Worm (Caenorhabditis elegans): Measurements from ENCODE around the gene fbxb-98.
A peak's percentile ranks its signal among the peaks of the same experiment; 100 is the strongest.
"Not testable (repeated sequence)": the region's sequence is repeated elsewhere in the genome, so short reads cannot be mapped to it uniquely, and the experiment has no call there.

The fbxb-98 gene

ce11 chrII:1852503-1852902 lies 9.9 kb upstream of the fbxb-98 start, which contains the start of gene C52E2.2:
Gene C52E2.2 (plus strand): TSS chrII:1852803.
- no peak for TF ChIP-seq zag-1 (tag; optimal IDR thresholded peaks at IDR 0.05)
- no peak for TF ChIP-seq ZK546.5 (tag; optimal IDR thresholded peaks at IDR 0.05)
- TF ChIP-seq nhr-25 (tag; optimal IDR thresholded peaks at IDR 0.05) = no peak
- no peak for TF ChIP-seq gmeb-1 (tag; optimal IDR thresholded peaks at IDR 0.05)
- no peak for TF ChIP-seq sma-9 (GFP tag; optimal IDR thresholded peaks at IDR 0.05)
- no peak for TF ChIP-seq sma-9 (tag; optimal IDR thresholded peaks at IDR 0.05)
- TF ChIP-seq lin-13 (GFP tag; optimal IDR thresholded peaks at IDR 0.05) = no peak
- TF ChIP-seq sma-3 (GFP tag; optimal IDR thresholded peaks at IDR 0.05) = no peak
- TF ChIP-seq ztf-4 (tag; optimal IDR thresholded peaks at IDR 0.05) = no peak
- no peak for TF ChIP-seq aly-2 (tag; optimal IDR thresholded peaks at IDR 0.05)

DNA sequence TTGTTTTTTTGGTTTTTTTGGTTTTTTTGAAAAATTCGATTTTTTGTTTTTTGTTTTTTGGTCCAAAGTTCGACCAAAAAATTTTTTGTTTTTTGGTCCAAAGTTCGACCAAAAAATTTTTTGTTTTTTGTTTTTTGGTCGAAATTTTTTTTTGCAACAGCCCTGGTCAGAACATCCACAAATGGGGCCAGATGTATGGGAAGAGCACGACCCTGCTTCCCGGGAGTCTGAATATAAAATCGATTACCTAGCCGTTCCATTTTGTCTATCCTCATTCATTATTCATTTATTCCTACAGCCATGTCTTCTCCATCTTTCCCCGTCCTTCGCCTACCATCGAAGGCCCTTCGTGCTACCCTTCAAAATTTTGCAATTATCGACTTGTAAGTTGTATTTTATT lies 8.3 kb upstream of the fbxb-98 start, which contains the start of gene fbxb-95:
Gene fbxb-95, plus strand, starts transcription at position 301 of the 400 bp plus-strand sequence.
- TF ChIP-seq sma-9 (GFP tag; optimal IDR thresholded peaks at IDR 0.05); sma-9 (tag; optimal IDR thresholded peaks at IDR 0.05); nhr-12 (tag; optimal IDR thresholded peaks at IDR 0.05); fos-1 (tag; optimal IDR thresholded peaks at IDR 0.05): not testable (repeated sequence)

DNA sequence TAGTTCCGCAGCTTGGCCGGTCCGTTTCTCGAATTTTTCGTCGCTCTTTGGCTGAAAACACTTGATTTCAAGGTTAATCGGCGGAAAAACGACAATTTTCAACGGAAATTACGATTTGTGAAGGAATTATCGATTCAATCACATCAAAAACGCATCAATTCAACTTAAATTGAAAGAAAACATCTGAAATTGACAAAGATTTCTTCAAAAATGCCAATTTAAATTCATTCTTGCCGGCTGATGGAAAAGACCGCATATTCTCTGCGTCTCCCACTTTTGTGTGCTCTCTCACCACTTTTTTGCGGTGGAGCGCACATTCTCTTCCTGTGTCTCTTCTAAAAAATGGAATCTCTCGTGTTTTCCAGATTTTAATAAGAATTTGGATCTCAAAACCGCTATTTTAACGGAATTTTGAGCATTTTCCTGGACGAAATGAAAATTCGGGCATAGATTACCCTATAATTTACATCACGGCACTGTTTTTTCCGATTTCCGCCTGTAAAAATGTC lies 1.1 kb upstream of the fbxb-98 start, which contains the start of gene C16C4.18:
Gene C16C4.18, minus strand, starts transcription at position 51 of the 509 bp plus-strand sequence.
- TF ChIP-seq nhr-237, ZK546.5, nhr-10 (tag; optimal IDR thresholded peaks at IDR 0.05): not testable (repeated sequence)

ce11 chrII:1864278-1864677 lies 1.8 kb downstream of the fbxb-98 start, which contains the start of gene C16C4.17:
Gene C16C4.17 (plus strand): TSS chrII:1864578.
- TF ChIP-seq zag-1 (tag; optimal IDR thresholded peaks at IDR 0.05) = no peak
- no peak for TF ChIP-seq aly-2 (tag; optimal IDR thresholded peaks at IDR 0.05)
- TF ChIP-seq lin-13 (GFP tag; optimal IDR thresholded peaks at IDR 0.05) = no peak
- no peak for TF ChIP-seq dmd-4 (tag; optimal IDR thresholded peaks at IDR 0.05)
- TF ChIP-seq ZK546.5 (tag; optimal IDR thresholded peaks at IDR 0.05) = no peak
- no peak for TF ChIP-seq lsy-2 (tag; optimal IDR thresholded peaks at IDR 0.05)
- no peak for TF ChIP-seq ama-1 (optimal IDR thresholded peaks at IDR 0.05)
- TF ChIP-seq snpc-4 (tag; optimal IDR thresholded peaks at IDR 0.05) = no peak
- TF ChIP-seq lin-11 (tag; optimal IDR thresholded peaks at IDR 0.05) = no peak
- TF ChIP-seq unc-39 (tag; optimal IDR thresholded peaks at IDR 0.05) = no peak
- TF ChIP-seq ceh-16 (tag; optimal IDR thresholded peaks at IDR 0.05) = no peak
- TF ChIP-seq nhr-25 (tag; optimal IDR thresholded peaks at IDR 0.05) = no peak
- TF ChIP-seq Y55F3AM.14 (GFP tag; optimal IDR thresholded peaks at IDR 0.05) = no peak
- no peak for TF ChIP-seq unc-62 (GFP tag; optimal IDR thresholded peaks at IDR 0.05)
- no peak for TF ChIP-seq nhr-77 (tag; optimal IDR thresholded peaks at IDR 0.05)
- TF ChIP-seq mdl-1 (tag; optimal IDR thresholded peaks at IDR 0.05) = no peak
- TF ChIP-seq fos-1 (tag; optimal IDR thresholded peaks at IDR 0.05) = no peak

- no peak for TF ChIP-seq aly-2 (tag; optimal IDR thresholded peaks at IDR 0.05)
- TF ChIP-seq egl-27 (tag; optimal IDR thresholded peaks at IDR 0.05) = no peak
- peak; percentile 50 for TF ChIP-seq fos-1 (tag; optimal IDR thresholded peaks at IDR 0.05)
Measured at ce11 chrII:1865683-1866431, 3.4 kb downstream of the fbxb-98 start, which contains the start of gene math-15. Gene math-15 (plus strand): TSS chrII:1866381.

DNA sequence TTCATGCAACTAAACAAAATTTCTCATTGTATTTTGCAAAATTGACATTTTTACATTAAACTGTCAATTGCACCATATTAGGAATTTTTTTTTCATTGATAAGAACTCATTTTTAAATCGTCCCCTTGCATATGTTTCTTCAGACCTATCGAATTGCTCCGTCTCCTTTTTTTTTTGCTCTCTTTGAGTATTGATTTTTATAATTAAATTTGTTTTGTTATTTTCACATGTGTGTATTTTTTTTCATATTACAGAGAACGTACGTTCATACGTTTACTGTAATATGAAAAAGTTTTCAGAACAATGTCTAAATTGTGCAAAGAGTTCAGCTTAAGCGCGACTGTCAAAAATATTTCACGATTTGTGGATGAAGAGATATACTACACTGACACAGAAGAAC lies 6.7 kb downstream of the fbxb-98 start, which contains the start of gene math-14:
Gene math-14, plus strand, starts transcription at position 301 of the 400 bp plus-strand sequence.
- TF ChIP-seq nhr-10 (tag; optimal IDR thresholded peaks at IDR 0.05) = no peak
- no peak for TF ChIP-seq lin-11 (tag; optimal IDR thresholded peaks at IDR 0.05)
- TF ChIP-seq mab-5 (tag; optimal IDR thresholded peaks at IDR 0.05) = no peak
- TF ChIP-seq nhr-237 (tag; optimal IDR thresholded peaks at IDR 0.05) = no peak
- TF ChIP-seq sma-9 (GFP tag; optimal IDR thresholded peaks at IDR 0.05) = no peak
- no peak for TF ChIP-seq sma-9 (tag; optimal IDR thresholded peaks at IDR 0.05)
- no peak for TF ChIP-seq gmeb-1 (tag; optimal IDR thresholded peaks at IDR 0.05)
- TF ChIP-seq crh-2 (tag; optimal IDR thresholded peaks at IDR 0.05) = no peak
- TF ChIP-seq nhr-21 (tag; optimal IDR thresholded peaks at IDR 0.05) = no peak
- TF ChIP-seq lin-13 (GFP tag; optimal IDR thresholded peaks at IDR 0.05) = no peak
- TF ChIP-seq fos-1 (tag; optimal IDR thresholded peaks at IDR 0.05) = no peak
